Worm (Caenorhabditis elegans) whole organism, L4/young adult: ENCODE results near the gene ilys-4.

ENCODE experiments used
- W03F9.2 ChIP-seq: fragments of 150-350 bp; optimal IDR thresholded peaks from 2 replicates; lab custom pipeline; 2014; ENCODE audit warnings: missing biosample characterization, missing genetic modification characterization
- dao-5 ChIP-seq: sonication (generic microtip); optimal IDR thresholded peaks from 2 replicates; lab custom pipeline; 2016; ENCODE audit warnings: missing genotype, missing genetic modification characterization, moderate library complexity, missing compliant biosample characterization
- him-1 ChIP-seq: sonication (generic microtip); optimal IDR thresholded peaks from 2 replicates; lab custom pipeline; 2016; ENCODE audit warnings: missing genotype, missing genetic modification reagents, missing genetic modification characterization, missing compliant biosample characterization

The ilys-4 gene

DNA sequence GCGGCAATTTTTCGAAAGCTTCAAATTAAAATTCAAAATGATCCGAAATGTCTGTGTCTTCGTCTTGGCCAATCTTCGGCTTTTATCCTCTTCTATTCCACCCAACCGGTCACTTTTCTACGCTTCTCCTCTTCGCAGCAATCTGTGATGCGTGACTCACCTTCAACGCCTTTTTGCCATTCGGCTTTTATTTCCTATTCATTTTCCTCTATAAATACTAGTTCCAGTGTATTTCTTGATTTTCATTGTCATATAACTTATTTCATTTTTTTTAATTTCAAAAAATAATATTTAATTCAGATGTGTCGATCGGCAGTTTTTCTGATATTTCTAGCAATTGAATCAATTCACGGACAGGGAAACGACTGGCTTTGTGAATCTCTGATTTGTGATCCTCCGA lies 22.8 kb upstream of the ilys-4 start, which contains the start of gene C49H3.16:
TSS of gene C49H3.16 (plus strand) at position 301 of the 400 bp plus-strand sequence.
- TF ChIP-seq dao-5 (no peak), W03F9.2 (tag; lab: Kevin White, UChicago) (no peak), him-1 (tag; lab: Kevin White, UChicago) (no peak)

- TF ChIP-seq him-1 (tag; lab: Kevin White, UChicago) (no peak), dao-5 (no peak), W03F9.2 (tag; lab: Kevin White, UChicago) (no peak)
These were observed 20.5 kb upstream of the ilys-4 start for ce11 chrIV:7917881-7918280.

DNA sequence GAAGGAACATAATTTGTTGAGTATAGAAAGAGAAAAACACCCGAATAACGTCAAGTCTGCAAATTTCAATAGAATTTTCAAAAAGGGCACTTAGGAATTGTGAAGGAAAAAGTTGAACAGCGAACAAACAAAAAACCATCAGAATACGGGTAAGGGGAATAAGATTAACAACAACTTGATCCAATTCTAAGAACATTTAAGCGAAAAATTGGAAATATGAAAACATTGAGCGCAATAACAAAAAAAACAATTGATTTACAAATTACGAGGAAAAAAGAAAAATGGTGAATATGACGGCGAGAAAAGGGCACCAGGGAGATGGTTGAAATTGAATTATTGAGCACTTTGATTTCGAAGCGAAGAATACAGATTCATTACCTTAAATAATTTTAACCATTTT lies 19.6 kb upstream of the ilys-4 start:
- TF ChIP-seq him-1 (tag; lab: Kevin White, UChicago), result no peak
- no peak for TF ChIP-seq W03F9.2 (tag; lab: Kevin White, UChicago)
- TF ChIP-seq dao-5, result no peak

DNA sequence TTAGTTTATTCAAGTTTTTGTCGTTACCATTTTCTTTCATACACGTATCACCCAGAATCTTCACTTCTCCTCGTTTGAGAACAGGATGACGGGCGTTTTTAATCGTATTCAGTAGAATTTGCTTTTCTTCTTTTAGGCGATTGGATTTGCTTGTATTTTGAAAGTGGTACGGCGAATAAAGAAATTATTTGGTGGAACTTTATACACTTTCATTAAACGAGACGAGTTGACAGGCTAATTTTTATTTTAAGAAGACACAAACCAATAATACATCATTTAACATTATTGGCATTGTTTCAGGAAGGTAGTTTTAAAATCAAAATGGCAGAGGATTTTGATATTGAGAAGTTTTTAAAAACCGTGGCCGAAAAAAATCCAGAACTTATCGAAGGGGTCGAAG lies 17.6 kb upstream of the ilys-4 start, which contains the start of gene C49H3.4:
TSS of gene C49H3.4 (plus strand) at position 301 of the 400 bp plus-strand sequence.
- no peak for TF ChIP-seq him-1 (tag; lab: Kevin White, UChicago)
- no peak for TF ChIP-seq dao-5
- TF ChIP-seq W03F9.2 (tag; lab: Kevin White, UChicago), result no peak

ce11 chrIV:7910197-7910735 lies 12.9 kb upstream of the ilys-4 start, which contains the start of the genes npp-27 and ntl-4:
Gene npp-27, minus strand, starts transcription at chrIV:7910247.
Gene ntl-4, plus strand, starts transcription at chrIV:7910575.
- TF ChIP-seq W03F9.2 (tag; lab: Kevin White, UChicago), result no peak
- no peak for TF ChIP-seq him-1 (tag; lab: Kevin White, UChicago)
- no peak for TF ChIP-seq dao-5

DNA sequence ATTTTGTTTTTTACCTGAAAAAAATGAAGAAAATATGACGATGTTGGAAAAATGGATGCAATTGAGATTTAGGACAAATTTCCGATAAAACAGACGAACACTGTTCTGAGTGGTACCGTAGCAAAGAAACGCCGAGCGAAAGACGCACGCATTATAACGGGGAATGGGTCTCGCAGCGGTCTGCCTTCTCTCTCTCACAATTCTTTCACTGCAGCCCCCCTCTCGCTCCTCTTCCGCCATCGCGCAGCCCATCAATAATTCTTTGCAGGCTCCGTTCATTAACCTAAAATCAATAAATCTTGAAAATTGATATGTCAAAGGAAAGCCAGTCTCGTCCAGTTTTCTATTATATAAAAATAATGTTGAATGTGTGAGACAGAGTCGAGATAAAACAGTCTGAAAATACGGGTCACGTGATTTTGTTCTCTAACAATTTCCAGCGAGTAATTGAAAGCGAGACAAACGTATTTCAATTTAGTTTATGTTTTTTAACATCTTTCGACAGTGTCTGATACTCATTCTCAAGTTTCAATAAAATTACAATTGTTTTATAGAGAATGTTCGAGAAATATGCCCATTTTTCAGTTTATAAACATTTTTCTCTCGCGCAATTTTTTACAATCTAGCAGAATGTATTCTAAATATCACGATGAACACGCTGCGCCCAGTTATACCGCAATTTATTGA lies 12.3 kb upstream of the ilys-4 start:
- no peak for TF ChIP-seq dao-5
- TF ChIP-seq him-1 (tag; lab: Kevin White, UChicago), result no peak
- peak; percentile 33 for TF ChIP-seq W03F9.2 (tag; lab: Kevin White, UChicago)

- TF ChIP-seq W03F9.2 (tag; lab: Kevin White, UChicago), result no peak
- TF ChIP-seq him-1 (tag; lab: Kevin White, UChicago), result no peak
- no peak for TF ChIP-seq dao-5
These were observed 9.3 kb upstream of the ilys-4 start for ce11 chrIV:7906643-7907042.

DNA sequence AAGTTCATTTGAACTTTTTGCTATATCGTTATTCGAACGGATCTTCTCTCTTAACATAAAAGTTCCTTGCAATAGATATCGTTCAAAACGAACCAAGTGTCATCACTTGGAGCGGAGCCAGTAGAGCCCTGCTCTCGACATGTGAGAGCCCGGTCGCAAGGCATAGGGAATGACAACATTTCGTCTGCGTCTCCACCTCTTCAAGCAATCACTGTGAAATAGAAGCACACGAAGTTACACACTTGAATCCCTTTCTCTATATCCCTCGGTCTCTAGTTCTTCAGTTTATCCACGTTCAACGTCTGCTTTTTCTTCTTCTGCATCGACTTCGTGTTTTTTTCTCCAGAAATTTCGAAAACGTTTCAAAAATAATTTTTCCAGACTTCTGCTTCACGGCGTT lies 6.0 kb upstream of the ilys-4 start, which contains the start of gene C49H3.6:
TSS of gene C49H3.6 (plus strand) at position 380 of the 400 bp plus-strand sequence.
- TF ChIP-seq dao-5, result no peak

DNA sequence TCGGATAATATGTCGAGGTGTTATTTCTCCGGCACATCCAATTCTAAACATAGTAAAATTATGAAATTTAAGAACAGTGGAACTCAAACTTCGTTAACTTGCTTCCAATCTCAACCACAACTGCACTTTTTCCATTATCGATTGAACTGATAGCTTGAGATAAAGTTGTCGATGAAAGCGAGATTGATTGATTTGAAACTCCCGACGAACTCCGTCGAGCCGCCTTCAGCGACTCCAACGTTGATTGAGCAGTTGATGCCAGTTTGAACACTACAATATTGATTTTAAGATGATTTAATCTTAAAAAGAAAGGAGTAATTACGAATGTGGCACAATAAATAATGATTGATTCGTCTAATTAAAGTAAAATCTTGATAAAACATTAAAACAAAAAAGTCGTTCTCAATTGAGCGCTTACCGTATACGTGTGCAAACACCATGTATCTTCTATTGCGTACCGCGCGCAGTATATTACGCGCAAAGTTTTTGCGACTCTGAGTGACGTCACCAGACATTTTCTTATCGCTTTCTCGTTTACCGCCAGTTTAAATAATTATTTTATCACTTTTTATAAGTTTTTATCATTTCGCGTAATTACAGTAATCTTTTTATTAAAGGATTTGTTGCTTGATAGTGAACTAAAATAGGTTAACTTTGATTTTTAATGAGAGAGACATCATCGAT lies 5.0 kb upstream of the ilys-4 start, which contains the start of gene arp-11:
TSS of gene arp-11 (minus strand) at position 51 of the 684 bp plus-strand sequence.
- no peak for TF ChIP-seq dao-5
- TF ChIP-seq W03F9.2 (tag; lab: Kevin White, UChicago), result peak; percentile 84
- TF ChIP-seq him-1 (tag; lab: Kevin White, UChicago), result no peak

DNA sequence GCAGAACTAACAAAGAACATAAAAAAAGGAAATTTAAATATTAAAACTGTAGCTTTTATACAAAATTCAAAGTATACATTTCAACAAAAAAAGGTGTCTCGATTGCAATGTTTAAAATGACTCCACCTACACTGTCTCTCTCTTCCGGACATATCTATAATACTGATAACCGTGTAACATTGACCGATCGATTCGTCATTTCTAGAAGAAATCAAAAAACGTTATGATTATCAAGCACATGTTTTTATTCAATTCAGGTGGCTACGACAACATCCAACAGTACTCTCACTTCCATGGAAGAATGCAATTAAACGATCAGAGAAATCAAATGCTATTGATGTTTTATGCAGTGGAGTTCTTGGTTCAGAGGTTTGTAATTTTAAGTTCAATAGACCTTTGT lies 1.1 kb upstream of the ilys-4 start:
- TF ChIP-seq W03F9.2 (tag; lab: Kevin White, UChicago) (no peak), dao-5 (no peak), him-1 (tag; lab: Kevin White, UChicago) (no peak)

ce11 chrIV:7897953-7898352 lies 610 bp upstream of the ilys-4 start:
- TF ChIP-seq dao-5, result no peak
- no peak for TF ChIP-seq W03F9.2 (tag; lab: Kevin White, UChicago)
- TF ChIP-seq him-1 (tag; lab: Kevin White, UChicago), result no peak

- TF ChIP-seq him-1 (tag; lab: Kevin White, UChicago) (no peak), dao-5 (no peak), W03F9.2 (tag; lab: Kevin White, UChicago) (no peak)
These were observed 15.6 kb downstream of the ilys-4 start, which contains the start of gene atic-1 for ce11 chrIV:7881726-7882125. Gene atic-1, plus strand, starts transcription at chrIV:7882026.

ce11 chrIV:7881166-7881565 lies 16.2 kb downstream of the ilys-4 start:
- TF ChIP-seq him-1 (tag; lab: Kevin White, UChicago), result no peak
- no peak for TF ChIP-seq W03F9.2 (tag; lab: Kevin White, UChicago)
- no peak for TF ChIP-seq dao-5

DNA sequence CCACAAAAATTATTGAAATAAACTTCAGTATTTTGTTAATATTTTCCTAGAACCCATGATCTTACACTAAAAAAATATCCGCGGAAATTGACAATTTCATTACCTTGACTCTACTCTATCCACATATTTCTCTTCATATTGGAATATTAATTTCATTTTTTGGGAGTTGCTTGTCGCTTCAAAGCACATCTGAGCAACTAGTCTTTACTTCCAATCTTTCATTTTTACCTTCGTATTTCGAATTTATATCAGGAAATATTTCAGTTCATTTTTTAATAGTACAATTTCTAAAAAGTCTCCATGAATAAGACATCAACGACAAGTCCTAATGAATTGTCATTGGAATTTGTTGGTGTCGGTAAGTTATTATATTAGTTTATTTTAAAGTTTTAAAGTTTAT lies 18.3 kb downstream of the ilys-4 start, which contains the start of gene srt-73:
TSS of gene srt-73 (plus strand) at position 301 of the 400 bp plus-strand sequence.
- TF ChIP-seq W03F9.2 (tag; lab: Kevin White, UChicago), result no peak
- no peak for TF ChIP-seq dao-5
- no peak for TF ChIP-seq him-1 (tag; lab: Kevin White, UChicago)
